Fruit fly (Drosophila melanogaster): ENCODE data around the gene CG32365.

Gene CG32365

dm6 chr3L:7863766-7864305, 5.0 kb upstream of the CG32365 start (continued):
- TF ChIP-seq bsh (GFP tag; optimal IDR thresholded peaks at IDR 0.05) (peak in 1 of 2 experiments; percentile 19), ssp (GFP tag; IDR thresholded peaks at IDR 0.05) (peak; percentile 45; the same call in 1 of the 2 replicates), PHDP (tag; optimal IDR thresholded peaks at IDR 0.05) (peak; percentile 76), cg (GFP tag; optimal IDR thresholded peaks at IDR 0.05) (no peak), gcm2 (GFP tag; optimal IDR thresholded peaks at IDR 0.05) (no peak), Mrtf (GFP tag; IDR thresholded peaks at IDR 0.05) (peak; percentile 59), fd64A (GFP tag; optimal IDR thresholded peaks at IDR 0.05) (no peak), gfzf (GFP tag; optimal IDR thresholded peaks at IDR 0.05) (no peak), Bdp1 (GFP tag; optimal IDR thresholded peaks at IDR 0.05) (no peak), CG13775 (GFP tag; optimal IDR thresholded peaks at IDR 0.05) (peak; percentile 49), nmo (GFP tag; optimal IDR thresholded peaks at IDR 0.05) (peak; percentile 69), TFAM (GFP tag; optimal IDR thresholded peaks at IDR 0.05) (no peak), Fer3 (tag; optimal IDR thresholded peaks at IDR 0.05) (peak; percentile 79), CG9817 (tag; optimal IDR thresholded peaks at IDR 0.05) (peak; percentile 63), MBD-R2 (GFP tag; IDR thresholded peaks at IDR 0.05) (peak; percentile 68; the same call in 1 of the 2 replicates), Scr (GFP tag; IDR thresholded peaks at IDR 0.05; ENCODE audit: partially characterized antibody) (no peak), Dbx (GFP tag; IDR thresholded peaks at IDR 0.05) (peak; percentile 91), chinmo (GFP tag; IDR thresholded peaks at IDR 0.05; ENCODE audit: partially characterized antibody) (0 out of 4 replicates have a peak, but pooled peaks have one; percentile 64), CG32767 (GFP tag; IDR thresholded peaks at IDR 0.05) (peak; percentile 65), Vsx1 (GFP tag; optimal IDR thresholded peaks at IDR 0.05) (no peak), al (GFP tag; IDR thresholded peaks at IDR 0.05) (peak; percentile 90), CG15073 (GFP tag; optimal IDR thresholded peaks at IDR 0.05) (no peak), slp2 (GFP tag; optimal IDR thresholded peaks at IDR 0.05) (no peak), Bteb2 (GFP tag; optimal IDR thresholded peaks at IDR 0.05) (peak; percentile 65), Gug (GFP tag; IDR thresholded peaks at IDR 0.05) (peak; percentile 36; the same call in 1 of the 4 replicates), CG6813 (GFP tag; optimal IDR thresholded peaks at IDR 0.05) (peak; percentile 27), pzg (GFP tag; optimal IDR thresholded peaks at IDR 0.05) (no peak), CG12391 (tag; optimal IDR thresholded peaks at IDR 0.05) (peak; percentile 71), CG14965 (GFP tag; optimal IDR thresholded peaks at IDR 0.05; ENCODE audit: borderline replicate concordance) (no peak), CG10959 (GFP tag; IDR thresholded peaks at IDR 0.05) (no peak), h (optimal IDR thresholded peaks at IDR 0.05) (no peak), Hr78 (GFP tag; optimal IDR thresholded peaks at IDR 0.05) (no peak), zfh1 (GFP tag; IDR thresholded peaks at IDR 0.05) (no peak), mld (GFP tag; IDR thresholded peaks at IDR 0.05; ENCODE audit: partially characterized antibody) (no peak), CG18619 (GFP tag; optimal IDR thresholded peaks at IDR 0.05) (peak; percentile 68), CG4730 (GFP tag; IDR thresholded peaks at IDR 0.05) (peak; percentile 63), Pdp1 (GFP tag; optimal IDR thresholded peaks at IDR 0.05) (peak; percentile 23 to 79), CG11504 (tag; optimal IDR thresholded peaks at IDR 0.05) (peak; percentile 77), Bgb (GFP tag; IDR thresholded peaks at IDR 0.05; ENCODE audit: partially characterized antibody) (no peak), CG8944 (GFP tag; optimal IDR thresholded peaks at IDR 0.05) (no peak), MESR4 (GFP tag; optimal IDR thresholded peaks at IDR 0.05) (no peak), CG10565 (GFP tag; optimal IDR thresholded peaks at IDR 0.05) (no peak), CG4854 (GFP tag; optimal IDR thresholded peaks at IDR 0.05) (no peak), CG18764 (GFP tag; optimal IDR thresholded peaks at IDR 0.05) (no peak), CG18476 (GFP tag; optimal IDR thresholded peaks at IDR 0.05) (no peak), danr (GFP tag; IDR thresholded peaks at IDR 0.05) (peak; percentile 49; the same call in 1 of the 2 replicates), CG7357 (GFP tag; IDR thresholded peaks at IDR 0.05) (peak; percentile 48; the same call in 1 of the 3 replicates), CG12942 (GFP tag; optimal IDR thresholded peaks at IDR 0.05) (no peak), pum (GFP tag; optimal IDR thresholded peaks at IDR 0.05) (no peak)

All from whole organism, embryonic.